Fruit fly (Drosophila melanogaster) whole organism, embryonic: ENCODE results near the gene Usp8.

ENCODE experiments used
- Abd-B ChIP-seq: fragments of 200-800 bp; sonication (Bioruptor generic); optimal IDR thresholded peaks from 2 replicates; lab custom pipeline; 2018; ENCODE audit warnings: missing biosample characterization, mild to moderate bottlenecking, missing genetic modification characterization, moderate library complexity
- Antp ChIP-seq: fragments of 200-800 bp; sonication (Bioruptor generic); optimal IDR thresholded peaks from 3 replicates; lab custom pipeline; 2016; ENCODE audit warnings: missing biosample characterization, missing genetic modification characterization
- Awh ChIP-seq: fragments of 200-800 bp; sonication (Bioruptor generic); IDR thresholded peaks from 2 replicates; pipeline ENCODE4, ENCODE4 v1.3.6; 2022; ENCODE audit warnings: missing biosample characterization, missing genetic modification characterization
- BEAF-32 ChIP-seq: fragments of 200-800 bp; sonication (Bioruptor generic); optimal IDR thresholded peaks from 3 replicates; lab custom pipeline; 2017; ENCODE audit warnings: missing biosample characterization, missing genetic modification characterization, mild to moderate bottlenecking, moderate library complexity, missing genetic modification reagents
- CG12155 ChIP-seq: fragments of 200-800 bp; sonication (Bioruptor generic); optimal IDR thresholded peaks from 3 replicates; lab custom pipeline; 2016; ENCODE audit warnings: missing biosample characterization, missing genetic modification characterization
- CG12942 ChIP-seq: fragments of 200-800 bp; sonication (Bioruptor generic); optimal IDR thresholded peaks from 3 replicates; lab custom pipeline; 2016; ENCODE audit warnings: missing biosample characterization, missing genetic modification characterization
- CG13123 ChIP-seq: fragments of 200-800 bp; sonication (Bioruptor generic); optimal IDR thresholded peaks from 2 replicates; lab custom pipeline; 2016; ENCODE audit warnings: missing biosample characterization, missing genetic modification characterization
- CG14710 ChIP-seq: fragments of 200-800 bp; sonication (Bioruptor generic); optimal IDR thresholded peaks from 3 replicates; lab custom pipeline; 2019; ENCODE audit warnings: missing biosample characterization, mild to moderate bottlenecking, missing genetic modification characterization, moderate library complexity
- CG14860 ChIP-seq: fragments of 200-800 bp; sonication (Bioruptor generic); IDR thresholded peaks from 3 replicates; pipeline ENCODE4 v1.3.6; 2022; ENCODE audit warnings: missing biosample characterization, missing genetic modification characterization; ENCODE audit not compliant: partially characterized antibody
- CG1529 ChIP-seq: fragments of 200-800 bp; sonication (Bioruptor generic); optimal IDR thresholded peaks from 3 replicates; lab custom pipeline; 2018; ENCODE audit warnings: missing biosample characterization, missing genetic modification characterization
- CG15601 ChIP-seq: fragments of 200-800 bp; sonication (Bioruptor generic); optimal IDR thresholded peaks from 3 replicates; lab custom pipeline; 2019; ENCODE audit warnings: missing biosample characterization, mild to moderate bottlenecking, missing genetic modification characterization, moderate library complexity
- CG15696 ChIP-seq: fragments of 200-800 bp; sonication (Bioruptor generic); optimal IDR thresholded peaks from 2 replicates; lab custom pipeline; 2019; ENCODE audit warnings: missing biosample characterization, mild to moderate bottlenecking, missing genetic modification characterization, moderate library complexity
- CG1602 ChIP-seq: fragments of 200-800 bp; sonication (Bioruptor generic); optimal IDR thresholded peaks from 3 replicates; lab custom pipeline; 2016; ENCODE audit warnings: missing biosample characterization, missing genetic modification characterization
- CG1603 ChIP-seq: fragments of 200-800 bp; sonication (Bioruptor generic); optimal IDR thresholded peaks from 2 replicates; lab custom pipeline; 2019; ENCODE audit warnings: missing biosample characterization, mild to moderate bottlenecking, missing genetic modification characterization, moderate library complexity
- CG16813 ChIP-seq: fragments of 200-800 bp; sonication (Bioruptor generic); IDR thresholded peaks from 3 replicates; pipeline ENCODE4 v1.3.6; 2022; ENCODE audit warnings: missing biosample characterization, missing genetic modification characterization; ENCODE audit not compliant: partially characterized antibody
- CG17186 ChIP-seq: fragments of 200-800 bp; sonication (Bioruptor generic); optimal IDR thresholded peaks from 3 replicates; lab custom pipeline; 2017; ENCODE audit warnings: missing biosample characterization, missing genetic modification reagents, missing genetic modification characterization
- CG17612 ChIP-seq: fragments of 200-800 bp; sonication (Bioruptor generic); IDR thresholded peaks from 2 replicates; pipeline ENCODE4 v1.3.6; 2022; ENCODE audit warnings: missing biosample characterization, missing genetic modification characterization
- CG18011 ChIP-seq: fragments of 200-800 bp; sonication (Bioruptor generic); optimal IDR thresholded peaks from 2 replicates; lab custom pipeline; 2017; ENCODE audit warnings: missing biosample characterization, missing genetic modification characterization, mild to moderate bottlenecking, moderate library complexity, missing genotype
- CG2129 ChIP-seq: fragments of 200-800 bp; sonication (Bioruptor generic); IDR thresholded peaks from 2 replicates; pipeline ENCODE4 v1.3.6; 2022; ENCODE audit warnings: missing biosample characterization, missing genetic modification characterization; ENCODE audit not compliant: partially characterized antibody
- CG30403 ChIP-seq: fragments of 200-800 bp; sonication (Bioruptor generic); optimal IDR thresholded peaks from 3 replicates; lab custom pipeline; 2016; ENCODE audit warnings: missing biosample characterization, missing genetic modification characterization
- CG3163 ChIP-seq: fragments of 200-800 bp; sonication (Bioruptor generic); optimal IDR thresholded peaks from 3 replicates; lab custom pipeline; 2016; ENCODE audit warnings: missing biosample characterization, missing genetic modification characterization
- CG4730 ChIP-seq: fragments of 200-800 bp; sonication (Bioruptor generic); IDR thresholded peaks from 2 replicates; pipeline ENCODE4 v1.3.6; 2022; ENCODE audit warnings: missing biosample characterization, missing genetic modification characterization
- CG4854 ChIP-seq: fragments of 200-800 bp; sonication (Bioruptor generic); optimal IDR thresholded peaks from 2 replicates; lab custom pipeline; 2016; ENCODE audit warnings: missing biosample characterization, missing genetic modification characterization, inconsistent platforms
- CG5953 ChIP-seq: fragments of 200-800 bp; sonication (Bioruptor generic); IDR thresholded peaks from 2 replicates; pipeline ENCODE4 v1.3.6; 2022; ENCODE audit warnings: missing biosample characterization, missing genetic modification characterization
- CG9215 ChIP-seq: fragments of 200-800 bp; sonication (Bioruptor generic); IDR thresholded peaks from 2 replicates; pipeline ENCODE4 v1.3.6; 2022; ENCODE audit warnings: missing biosample characterization, missing genetic modification characterization
- CG9876 ChIP-seq: fragments of 200-800 bp; sonication (Bioruptor generic); optimal IDR thresholded peaks from 2 replicates; lab custom pipeline; 2016; ENCODE audit warnings: missing biosample characterization, missing genetic modification characterization
- Dbx ChIP-seq: fragments of 200-800 bp; sonication (Bioruptor generic); IDR thresholded peaks from 3 replicates; pipeline ENCODE4 v1.3.6; 2022; ENCODE audit warnings: missing biosample characterization, missing genetic modification characterization
- Hand ChIP-seq: fragments of 200-800 bp; sonication (Bioruptor generic); optimal IDR thresholded peaks from 2 replicates; lab custom pipeline; 2017; ENCODE audit warnings: mild to moderate bottlenecking, missing biosample characterization, missing genetic modification reagents, missing genetic modification characterization
- Hmr ChIP-seq: fragments of 200-800 bp; sonication (Bioruptor generic); optimal IDR thresholded peaks from 3 replicates; lab custom pipeline; 2017; ENCODE audit warnings: mild to moderate bottlenecking, missing biosample characterization, missing genetic modification reagents, missing genetic modification characterization
- Myb ChIP-seq: fragments of 200-800 bp; sonication (Bioruptor generic); optimal IDR thresholded peaks from 2 replicates; lab custom pipeline; 2016; ENCODE audit warnings: missing biosample characterization, missing genetic modification characterization
- Nf-YB ChIP-seq: fragments of 200-800 bp; sonication (Bioruptor generic); optimal IDR thresholded peaks from 3 replicates; lab custom pipeline; 2019; ENCODE audit warnings: missing biosample characterization, mild to moderate bottlenecking, missing genetic modification characterization, moderate library complexity
- Sry-β ChIP-seq: fragments of 200-800 bp; sonication (Bioruptor generic); optimal IDR thresholded peaks from 2 replicates; lab custom pipeline; 2018; ENCODE audit warnings: missing biosample characterization, mild to moderate bottlenecking, missing genetic modification characterization, moderate library complexity
- Ssrp ChIP-seq: fragments of 200-800 bp; sonication (Bioruptor generic); optimal IDR thresholded peaks from 2 replicates; lab custom pipeline; 2018; ENCODE audit warnings: missing biosample characterization, mild to moderate bottlenecking, missing genetic modification characterization, moderate library complexity
- amos ChIP-seq: fragments of 200-800 bp; sonication (Bioruptor generic); IDR thresholded peaks from 2 replicates; pipeline ENCODE4 v1.3.6; 2022; ENCODE audit warnings: missing biosample characterization, missing genetic modification characterization; ENCODE audit not compliant: partially characterized antibody
- bbx ChIP-seq: fragments of 200-800 bp; sonication (Bioruptor generic); IDR thresholded peaks from 2 replicates; pipeline ENCODE4 v1.3.6; 2022; ENCODE audit warnings: missing biosample characterization, missing genetic modification characterization; ENCODE audit not compliant: partially characterized antibody
- cas ChIP-seq: fragments of 200-800 bp; sonication (Bioruptor generic); IDR thresholded peaks from 2 replicates; pipeline ENCODE4 v1.3.6; 2022; ENCODE audit warnings: missing biosample characterization, missing genetic modification characterization
- crc ChIP-seq: fragments of 200-800 bp; sonication (Bioruptor generic); optimal IDR thresholded peaks from 2 replicates; lab custom pipeline; 2016; ENCODE audit warnings: missing biosample characterization, missing genetic modification characterization
- dmrt99B ChIP-seq: fragments of 200-800 bp; sonication (Bioruptor generic); optimal IDR thresholded peaks from 2 replicates; lab custom pipeline; 2018; ENCODE audit warnings: missing biosample characterization, mild to moderate bottlenecking, missing genetic modification characterization, moderate library complexity
- esg ChIP-seq: fragments of 200-800 bp; sonication (Bioruptor generic); conservative IDR thresholded peaks from 2 replicates; pipeline ENCODE4 v1.3.6; 2022; ENCODE audit warnings: missing biosample characterization, missing genetic modification characterization
- gsb-n ChIP-seq: fragments of 200-800 bp; sonication (Bioruptor generic); optimal IDR thresholded peaks from 3 replicates; lab custom pipeline; 2018; ENCODE audit warnings: missing biosample characterization, mild to moderate bottlenecking, missing genetic modification characterization
- insv ChIP-seq, 2 experiments: fragments of 200-800 bp; sonication (Bioruptor generic); optimal IDR thresholded peaks; 3 replicates each; lab custom pipeline; 2016 to 2018; ENCODE audit warnings: missing biosample characterization in 2 of 2, missing genetic modification characterization in 2 of 2
- jing ChIP-seq: fragments of 200-800 bp; sonication (Bioruptor generic); optimal IDR thresholded peaks from 2 replicates; lab custom pipeline; 2018; ENCODE audit warnings: missing biosample characterization, mild to moderate bottlenecking, missing genetic modification characterization
- kah ChIP-seq: fragments of 200-800 bp; sonication (Bioruptor generic); optimal IDR thresholded peaks from 2 replicates; lab custom pipeline; 2018; ENCODE audit warnings: missing biosample characterization, mild to moderate bottlenecking, missing genetic modification characterization
- lbe ChIP-seq: fragments of 200-800 bp; sonication (Bioruptor generic); optimal IDR thresholded peaks from 2 replicates; lab custom pipeline; 2016; ENCODE audit warnings: missing biosample characterization, mild to moderate bottlenecking, missing genetic modification characterization
- pum ChIP-seq: fragments of 200-800 bp; sonication (Bioruptor generic); optimal IDR thresholded peaks from 2 replicates; lab custom pipeline; 2016; ENCODE audit warnings: missing biosample characterization, missing genetic modification characterization
- rib ChIP-seq: fragments of 200-800 bp; sonication (Bioruptor generic); IDR thresholded peaks from 2 replicates; pipeline ENCODE4 v1.3.6; 2022; ENCODE audit warnings: missing biosample characterization, missing genetic modification characterization
- so ChIP-seq: fragments of 200-800 bp; sonication (Bioruptor generic); IDR thresholded peaks from 3 replicates; pipeline ENCODE4 v1.3.6; 2022; ENCODE audit warnings: missing biosample characterization, missing genetic modification characterization
- tin ChIP-seq: fragments of 200-800 bp; sonication (Bioruptor generic); optimal IDR thresholded peaks from 3 replicates; lab custom pipeline; 2016; ENCODE audit warnings: missing biosample characterization, missing genetic modification characterization
- ttk ChIP-seq: fragments of 200-800 bp; sonication (Bioruptor generic); IDR thresholded peaks from 2 replicates; pipeline ENCODE4 v2.1.2; 2022; ENCODE audit warnings: missing biosample characterization, missing genetic modification characterization
- zf30C ChIP-seq: fragments of 200-800 bp; sonication (Bioruptor generic); optimal IDR thresholded peaks from 3 replicates; lab custom pipeline; 2018; ENCODE audit warnings: missing biosample characterization, mild to moderate bottlenecking, missing genetic modification characterization

The Usp8 gene

DNA sequence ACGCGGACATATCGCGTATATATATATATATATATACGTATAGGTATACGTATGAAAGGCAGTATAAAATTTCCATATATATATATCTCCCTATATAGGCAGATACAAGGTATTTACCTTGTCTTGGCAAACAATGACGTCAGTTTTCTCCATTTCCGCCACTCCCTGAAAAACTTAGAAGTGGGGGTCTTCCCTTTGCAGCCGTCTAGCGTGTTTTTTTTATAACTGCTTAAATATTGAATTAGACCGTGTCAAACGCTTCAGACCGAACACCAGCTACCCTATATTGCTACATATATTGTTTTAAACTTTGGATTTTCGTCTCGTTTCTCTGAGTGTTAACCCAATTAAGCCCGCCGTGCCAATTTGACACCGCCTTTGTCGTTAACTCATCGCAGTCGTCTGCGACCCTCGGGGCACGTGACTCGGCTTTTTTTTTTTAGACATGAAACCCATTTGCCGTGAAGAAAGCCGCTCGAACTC lies 42.6 kb downstream of the Usp8 start (continued):
- no peak for TF ChIP-seq CG16813 (GFP tag; lab: Robert Waterston, UW)
- no peak for TF ChIP-seq Sry-β
- peak; percentile 27 for TF ChIP-seq CG14710 (tag; lab: Kevin White, UChicago)
- peak; percentile 30 for TF ChIP-seq dmrt99B
- TF ChIP-seq BEAF-32 (GFP tag; lab: Kevin White, UChicago): no peak
- TF ChIP-seq CG4730 (GFP tag; lab: Robert Waterston, UW): no peak
- no peak for TF ChIP-seq zf30C (GFP tag; lab: Kevin White, UChicago)
- peak; percentile 50; the same call in 1 of the 2 replicates for TF ChIP-seq Awh (GFP tag; lab: Robert Waterston, UW)
- TF ChIP-seq Dbx (GFP tag; lab: Robert Waterston, UW): peak; percentile 46; the same call in 1 of the 3 replicates
- no peak for TF ChIP-seq so (GFP tag; lab: Robert Waterston, UW)
- TF ChIP-seq CG1602 (GFP tag; lab: Kevin White, UChicago): no peak
- TF ChIP-seq rib (GFP tag; lab: Robert Waterston, UW): 0 out of 2 replicates have a peak, but pooled peaks have one; percentile 38
- TF ChIP-seq Hand (GFP tag; lab: Kevin White, UChicago): peak; percentile 21
- no peak for TF ChIP-seq Ssrp
- no peak for TF ChIP-seq CG9215 (GFP tag; lab: Robert Waterston, UW)
- TF ChIP-seq Antp: no peak
- TF ChIP-seq Hmr (GFP tag; lab: Kevin White, UChicago): peak; percentile 66
- TF ChIP-seq CG14860 (GFP tag; lab: Robert Waterston, UW): no peak
- TF ChIP-seq CG17186: no peak
- no peak for TF ChIP-seq CG1529 (GFP tag; lab: Kevin White, UChicago)
- no peak for TF ChIP-seq CG2129
- TF ChIP-seq jing (GFP tag; lab: Kevin White, UChicago): no peak
- TF ChIP-seq bbx (GFP tag; lab: Robert Waterston, UW): no peak; the same call in 1 of the 2 replicates
- no peak for TF ChIP-seq Myb
- TF ChIP-seq tin (GFP tag; lab: Kevin White, UChicago): no peak
- no peak for TF ChIP-seq cas (GFP tag; lab: Robert Waterston, UW)
- TF ChIP-seq CG5953 (GFP tag; lab: Robert Waterston, UW): no peak
- TF ChIP-seq CG30403 (GFP tag; lab: Kevin White, UChicago): no peak
- TF ChIP-seq kah (GFP tag; lab: Kevin White, UChicago): no peak
- TF ChIP-seq esg: 0 out of 2 replicates have a peak, but pooled peaks have one; percentile 20
- no peak for TF ChIP-seq insv (GFP tag; optimal IDR thresholded peaks at IDR 0.05; lab: Kevin White, UChicago)
- TF ChIP-seq Nf-YB (GFP tag; lab: Kevin White, UChicago): no peak
- TF ChIP-seq amos: no peak
- TF ChIP-seq lbe (GFP tag; lab: Kevin White, UChicago): no peak
- TF ChIP-seq Abd-B (GFP tag; lab: Kevin White, UChicago): no peak
- peak; percentile 8 for TF ChIP-seq CG18011
- no peak for TF ChIP-seq CG13123
- peak; percentile 7 for TF ChIP-seq crc (GFP tag; lab: Kevin White, UChicago)
- TF ChIP-seq CG15601: peak; percentile 21
- TF ChIP-seq pum (GFP tag; lab: Kevin White, UChicago): no peak
- no peak for TF ChIP-seq CG12155 (GFP tag; lab: Kevin White, UChicago)
- TF ChIP-seq CG12942 (GFP tag; lab: Kevin White, UChicago): no peak
- peak; percentile 26 for TF ChIP-seq CG15696
- no peak for TF ChIP-seq ttk (GFP tag; lab: Robert Waterston, UW)
- TF ChIP-seq CG1603 (tag; lab: Kevin White, UChicago): no peak
- TF ChIP-seq CG17612 (GFP tag; lab: Robert Waterston, UW): no peak
- TF ChIP-seq CG4854 (GFP tag; lab: Kevin White, UChicago): no peak
- TF ChIP-seq gsb-n (tag; lab: Kevin White, UChicago): no peak
- TF ChIP-seq CG9876 (GFP tag; lab: Kevin White, UChicago): no peak
- TF ChIP-seq CG3163 (GFP tag; lab: Kevin White, UChicago): no peak
